Fruit fly (Drosophila melanogaster) whole organism, embryonic: Measurements from ENCODE around the gene Trhn.

Experiments
- Bdp1 ChIP-seq: fragments of 200-800 bp; sonication (Bioruptor generic); optimal IDR thresholded peaks from 3 replicates; lab custom pipeline; 2016; ENCODE audit warnings: missing biosample characterization, missing genetic modification characterization
- CG10147 ChIP-seq: fragments of 200-800 bp; sonication (Bioruptor generic); optimal IDR thresholded peaks from 2 replicates; lab custom pipeline; 2019; ENCODE audit warnings: missing biosample characterization, mild to moderate bottlenecking, missing genetic modification characterization, moderate library complexity
- CG10274 ChIP-seq: fragments of 200-800 bp; sonication (Bioruptor generic); optimal IDR thresholded peaks from 3 replicates; lab custom pipeline; 2017; ENCODE audit warnings: missing biosample characterization, mild to moderate bottlenecking, missing genetic modification characterization
- CG10543 ChIP-seq: fragments of 200-800 bp; sonication (Bioruptor generic); optimal IDR thresholded peaks from 3 replicates; lab custom pipeline; 2017; ENCODE audit warnings: missing biosample characterization, mild to moderate bottlenecking, missing genetic modification characterization, moderate library complexity
- CG10654 ChIP-seq: fragments of 200-800 bp; sonication (Bioruptor generic); optimal IDR thresholded peaks from 2 replicates; lab custom pipeline; 2016; ENCODE audit warnings: missing biosample characterization, missing genetic modification characterization
- CG11085 ChIP-seq: fragments of 200-800 bp; sonication (Bioruptor generic); IDR thresholded peaks from 2 replicates; pipeline ENCODE4 v1.3.6; 2022; ENCODE audit warnings: missing biosample characterization, missing genetic modification characterization
- CG15601 ChIP-seq: fragments of 200-800 bp; sonication (Bioruptor generic); optimal IDR thresholded peaks from 3 replicates; lab custom pipeline; 2019; ENCODE audit warnings: missing biosample characterization, mild to moderate bottlenecking, missing genetic modification characterization, moderate library complexity
- CG16863 ChIP-seq: fragments of 200-800 bp; sonication (Bioruptor generic); optimal IDR thresholded peaks from 3 replicates; lab custom pipeline; 2016; ENCODE audit warnings: missing biosample characterization, missing genetic modification characterization
- CG17912 ChIP-seq: fragments of 200-800 bp; sonication (Bioruptor generic); optimal IDR thresholded peaks from 2 replicates; lab custom pipeline; 2018; ENCODE audit warnings: missing biosample characterization, mild to moderate bottlenecking, missing genetic modification characterization
- CG2202 ChIP-seq: fragments of 200-800 bp; sonication (Bioruptor generic); optimal IDR thresholded peaks from 2 replicates; lab custom pipeline; 2018; ENCODE audit warnings: missing biosample characterization, mild to moderate bottlenecking, missing genetic modification characterization
- CG30403 ChIP-seq: fragments of 200-800 bp; sonication (Bioruptor generic); optimal IDR thresholded peaks from 3 replicates; lab custom pipeline; 2016; ENCODE audit warnings: missing biosample characterization, missing genetic modification characterization
- CG3995 ChIP-seq: fragments of 200-800 bp; sonication (Bioruptor generic); optimal IDR thresholded peaks from 3 replicates; lab custom pipeline; 2016; ENCODE audit warnings: missing biosample characterization, missing genetic modification characterization
- CG4360 ChIP-seq: fragments of 200-800 bp; sonication (Bioruptor generic); IDR thresholded peaks from 2 replicates; pipeline ENCODE4 v1.3.6; 2022; ENCODE audit warnings: missing biosample characterization, missing genetic modification characterization
- CG4820 ChIP-seq: fragments of 200-800 bp; sonication (Bioruptor generic); optimal IDR thresholded peaks from 3 replicates; lab custom pipeline; 2016; ENCODE audit warnings: missing biosample characterization, missing genetic modification characterization
- CG6175 ChIP-seq: fragments of 200-800 bp; sonication (Bioruptor generic); IDR thresholded peaks from 3 replicates; pipeline ENCODE4 v1.3.6; 2022; ENCODE audit warnings: missing biosample characterization, missing genetic modification characterization
- CG7745 ChIP-seq: fragments of 200-800 bp; sonication (Bioruptor generic); optimal IDR thresholded peaks from 2 replicates; lab custom pipeline; 2018; ENCODE audit warnings: missing biosample characterization, mild to moderate bottlenecking, missing genetic modification characterization, moderate library complexity
- CG8388 ChIP-seq: fragments of 200-800 bp; sonication (Bioruptor generic); optimal IDR thresholded peaks from 2 replicates; lab custom pipeline; 2019; ENCODE audit warnings: missing biosample characterization, mild to moderate bottlenecking, missing genetic modification characterization, moderate library complexity
- CG9932 ChIP-seq: fragments of 200-800 bp; sonication (Bioruptor generic); IDR thresholded peaks from 2 replicates; pipeline ENCODE4 v1.3.6; 2022; ENCODE audit warnings: missing biosample characterization, missing genetic modification characterization
- CHES-1-like ChIP-seq: fragments of 200-800 bp; sonication (Bioruptor generic); optimal IDR thresholded peaks from 2 replicates; lab custom pipeline; 2016; ENCODE audit warnings: missing biosample characterization, missing genetic modification characterization
- Chrac-16 ChIP-seq: fragments of 200-800 bp; sonication (Bioruptor generic); optimal IDR thresholded peaks from 3 replicates; lab custom pipeline; 2016; ENCODE audit warnings: missing biosample characterization, missing genetic modification characterization
- Dek ChIP-seq: fragments of 200-800 bp; sonication (Bioruptor generic); optimal IDR thresholded peaks from 3 replicates; lab custom pipeline; 2019; ENCODE audit warnings: missing biosample characterization, mild to moderate bottlenecking, missing genetic modification characterization, moderate library complexity
- Dfd ChIP-seq, 2 experiments: fragments of >200 bp; optimal IDR thresholded peaks; 2 replicates each; lab custom pipeline; 2017; ENCODE audit warnings: missing biosample characterization in 2 of 2, missing genetic modification characterization in 2 of 2
- Meics ChIP-seq: fragments of 200-800 bp; sonication (Bioruptor generic); optimal IDR thresholded peaks from 2 replicates; lab custom pipeline; 2017; ENCODE audit warnings: missing biosample characterization, mild to moderate bottlenecking, missing genetic modification characterization
- NC2α ChIP-seq: fragments of 200-800 bp; sonication (Bioruptor generic); optimal IDR thresholded peaks from 2 replicates; lab custom pipeline; 2016; ENCODE audit warnings: missing biosample characterization, missing genetic modification characterization
- Nf-YA ChIP-seq: fragments of 200-800 bp; sonication (Bioruptor generic); IDR thresholded peaks from 2 replicates; pipeline ENCODE4 v1.3.6; 2022; ENCODE audit warnings: missing biosample characterization, missing genetic modification characterization
- Ravus ChIP-seq: fragments of 200-800 bp; sonication (Bioruptor generic); IDR thresholded peaks from 2 replicates; pipeline ENCODE4 v1.3.6; 2022; ENCODE audit warnings: missing biosample characterization, missing genetic modification characterization
- Sry-β ChIP-seq: fragments of 200-800 bp; sonication (Bioruptor generic); optimal IDR thresholded peaks from 2 replicates; lab custom pipeline; 2018; ENCODE audit warnings: missing biosample characterization, mild to moderate bottlenecking, missing genetic modification characterization, moderate library complexity
- Sry-δ ChIP-seq: fragments of 200-800 bp; sonication (Bioruptor generic); optimal IDR thresholded peaks from 2 replicates; lab custom pipeline; 2016; ENCODE audit warnings: missing biosample characterization, missing genetic modification characterization
- Usf ChIP-seq: fragments of 200-800 bp; sonication (Bioruptor generic); optimal IDR thresholded peaks from 2 replicates; lab custom pipeline; 2017; ENCODE audit warnings: missing genotype, missing biosample characterization, missing genetic modification characterization
- Vsx1 ChIP-seq: fragments of 200-800 bp; sonication (Bioruptor generic); optimal IDR thresholded peaks from 2 replicates; lab custom pipeline; 2017; ENCODE audit warnings: missing biosample characterization, mild to moderate bottlenecking, missing genetic modification characterization, missing genetic modification reagents
- Xbp1 ChIP-seq: fragments of 200-800 bp; sonication (Bioruptor generic); optimal IDR thresholded peaks from 3 replicates; lab custom pipeline; 2016; ENCODE audit warnings: missing biosample characterization, mild to moderate bottlenecking, missing genetic modification characterization
- bbx ChIP-seq: fragments of 200-800 bp; sonication (Bioruptor generic); IDR thresholded peaks from 2 replicates; pipeline ENCODE4 v1.3.6; 2022; ENCODE audit warnings: missing biosample characterization, missing genetic modification characterization; ENCODE audit not compliant: partially characterized antibody
- cg ChIP-seq: fragments of 200-800 bp; sonication (Bioruptor generic); optimal IDR thresholded peaks from 3 replicates; lab custom pipeline; 2019; ENCODE audit warnings: missing biosample characterization, mild to moderate bottlenecking, missing genetic modification characterization, moderate library complexity
- fd96Cb ChIP-seq: fragments of 200-800 bp; sonication (Bioruptor generic); optimal IDR thresholded peaks from 2 replicates; lab custom pipeline; 2018; ENCODE audit warnings: missing biosample characterization, mild to moderate bottlenecking, missing genetic modification characterization, moderate library complexity
- gt ChIP-seq: fragments of 200-800 bp; sonication (Bioruptor generic); IDR thresholded peaks from 2 replicates; pipeline ENCODE4 v1.3.6; 2022; ENCODE audit warnings: missing biosample characterization, missing genetic modification characterization
- jumu ChIP-seq: fragments of 200-800 bp; sonication (Bioruptor generic); optimal IDR thresholded peaks from 3 replicates; lab custom pipeline; 2016; ENCODE audit warnings: missing biosample characterization, missing genetic modification characterization
- lmd ChIP-seq: fragments of 200-800 bp; sonication (Bioruptor generic); IDR thresholded peaks from 2 replicates; pipeline ENCODE4 v1.3.6; 2022; ENCODE audit warnings: missing biosample characterization, missing genetic modification characterization
- nom ChIP-seq: fragments of 200-800 bp; sonication (Bioruptor generic); optimal IDR thresholded peaks from 2 replicates; lab custom pipeline; 2017; ENCODE audit warnings: missing biosample characterization, missing genetic modification characterization, mild to moderate bottlenecking, moderate library complexity, missing genetic modification reagents
- oc ChIP-seq: fragments of 200-800 bp; sonication (Bioruptor generic); optimal IDR thresholded peaks from 2 replicates; lab custom pipeline; 2018; ENCODE audit warnings: missing biosample characterization, mild to moderate bottlenecking, missing genetic modification characterization, moderate library complexity
- p53 ChIP-seq: fragments of 200-800 bp; sonication (Bioruptor generic); optimal IDR thresholded peaks from 2 replicates; lab custom pipeline; 2016; ENCODE audit warnings: missing biosample characterization, missing genetic modification characterization
- prd ChIP-seq, 3 experiments: fragments of >200 bp in 2 of 3; fragments of 200-800 bp in 1 of 3; sonication (Bioruptor generic) in 1 of 3; optimal IDR thresholded peaks in 2 of 3; IDR thresholded peaks in 1 of 3; 2 replicates in 2 of 3; 3 replicates in 1 of 3; pipeline versions ENCODE4 v1.3.6 to Lab custom; 2017 to 2022; ENCODE audit warnings: missing biosample characterization in 1 of 3, missing genetic modification characterization in 1 of 3
- sd ChIP-seq: fragments of 200-800 bp; sonication (Bioruptor generic); optimal IDR thresholded peaks from 3 replicates; lab custom pipeline; 2018; ENCODE audit warnings: missing biosample characterization, mild to moderate bottlenecking, missing genetic modification characterization, moderate library complexity
- sens ChIP-seq: fragments of 200-800 bp; sonication (Bioruptor generic); peaks from one replicate; lab custom pipeline; 2016; ENCODE audit warnings: missing biosample characterization, missing genetic modification characterization
- ssp ChIP-seq: fragments of 200-800 bp; sonication (Bioruptor generic); IDR thresholded peaks from 2 replicates; pipeline ENCODE4 v1.3.6; 2022; ENCODE audit warnings: missing biosample characterization, missing genetic modification characterization
- sug ChIP-seq: fragments of 200-800 bp; optimal IDR thresholded peaks from 2 replicates; lab custom pipeline; 2019; ENCODE audit warnings: missing biosample characterization, mild to moderate bottlenecking, missing genetic modification characterization, moderate library complexity
- ttk ChIP-seq: fragments of 200-800 bp; sonication (Bioruptor generic); IDR thresholded peaks from 2 replicates; pipeline ENCODE4 v2.1.2; 2022; ENCODE audit warnings: missing biosample characterization, missing genetic modification characterization
- usp ChIP-seq: fragments of >200 bp; optimal IDR thresholded peaks from 2 replicates; lab custom pipeline; 2017; ENCODE audit warnings: missing biosample characterization, missing genetic modification characterization
- vfl ChIP-seq: fragments of 200-800 bp; sonication (Bioruptor generic); optimal IDR thresholded peaks from 2 replicates; lab custom pipeline; 2016; ENCODE audit warnings: missing biosample characterization, missing genetic modification characterization

Trhn gene

DNA sequence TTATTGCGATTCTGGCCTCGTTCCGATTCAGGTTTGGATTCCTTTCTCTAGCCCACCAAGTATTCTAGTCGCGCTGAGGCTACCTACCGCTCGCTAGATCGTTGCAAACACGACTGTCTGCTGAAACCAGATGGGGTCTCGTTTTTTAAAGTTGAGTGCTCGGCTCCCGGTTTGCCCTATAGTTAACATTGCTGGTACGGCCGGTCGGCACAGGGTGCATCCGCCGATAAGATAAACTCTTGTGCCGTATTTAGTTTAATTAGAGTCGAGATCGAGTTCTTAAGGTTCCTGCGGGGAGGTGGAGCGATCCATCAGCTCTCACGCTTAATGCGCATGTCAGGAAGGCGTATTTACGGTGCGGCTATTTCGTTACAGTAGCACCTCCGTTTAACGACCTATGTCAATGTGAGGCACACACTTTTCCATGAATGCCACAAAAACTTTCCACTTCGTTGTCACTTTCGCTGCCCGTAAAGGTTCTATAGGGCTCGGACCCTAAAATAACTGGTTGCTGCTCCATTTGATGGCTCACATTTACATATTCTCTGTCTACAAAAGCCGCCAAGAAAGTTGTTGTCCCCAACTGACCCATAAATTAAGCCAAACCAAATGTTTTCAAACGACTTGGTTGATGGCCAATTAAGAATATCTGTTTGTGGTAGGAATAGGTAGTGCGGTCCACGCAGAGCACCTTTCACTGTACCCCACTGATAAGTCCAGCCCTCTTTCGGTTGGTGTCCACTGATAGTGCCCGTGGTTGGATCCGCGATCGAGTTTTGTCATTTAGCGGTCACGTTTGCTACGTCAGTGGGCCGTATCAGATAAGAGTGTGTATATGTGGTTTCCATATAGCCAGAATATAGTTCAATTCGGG is 11.9 kb upstream of the Trhn start, which contains the start of gene CG9119 (continued):
- TF ChIP-seq CG4820 (GFP tag; lab: Kevin White, UChicago) (peak; percentile 33), CG30403 (GFP tag; lab: Kevin White, UChicago) (peak; percentile 64), CG15601 (peak; percentile 39), CG10274 (GFP tag; lab: Kevin White, UChicago) (peak; percentile 55), Dfd (GFP tag; optimal IDR thresholded peaks at IDR 0.05; lab: Kevin White, UChicago) (no peak), prd (optimal IDR thresholded peaks at IDR 0.05; lab: Kevin White, UChicago) (no peak), prd (GFP tag; IDR thresholded peaks at IDR 0.05; lab: Robert Waterston, UW) (peak; percentile 70; the same call in 2 of the 3 replicates), Sry-β (no peak), Dek (tag; lab: Kevin White, UChicago) (peak; percentile 65), CG11085 (GFP tag; lab: Robert Waterston, UW) (no peak), CG10543 (GFP tag; lab: Kevin White, UChicago) (peak; percentile 84), sug (tag; lab: Kevin White, UChicago) (peak; percentile 83), CG16863 (GFP tag; lab: Kevin White, UChicago) (peak; percentile 58), gt (GFP tag; lab: Robert Waterston, UW) (no peak), Ravus (GFP tag; lab: Robert Waterston, UW) (0 out of 2 replicates have a peak, but pooled peaks have one; percentile 1), Usf (no peak), oc (tag; lab: Kevin White, UChicago) (peak; percentile 40), Meics (GFP tag; lab: Kevin White, UChicago) (peak; percentile 75), usp (GFP tag; lab: Kevin White, UChicago) (no peak), Sry-δ (GFP tag; lab: Kevin White, UChicago) (peak; percentile 24), lmd (GFP tag; lab: Robert Waterston, UW) (peak; percentile 70), Vsx1 (peak; percentile 81), bbx (GFP tag; lab: Robert Waterston, UW) (no peak), sd (tag; lab: Kevin White, UChicago) (peak; percentile 27), Chrac-16 (peak; percentile 42), ttk (GFP tag; lab: Robert Waterston, UW) (peak; percentile 34; the same call in 1 of the 2 replicates), NC2α (GFP tag; lab: Kevin White, UChicago) (peak; percentile 21), CG7745 (tag; lab: Kevin White, UChicago) (peak; percentile 11), Bdp1 (peak; percentile 15), CG9932 (GFP tag; lab: Robert Waterston, UW) (peak; percentile 56; the same call in 1 of the 2 replicates), sens (GFP tag; lab: Kevin White, UChicago) (peak; percentile 90), ssp (peak; percentile 43), CG3995 (GFP tag; lab: Kevin White, UChicago) (peak; percentile 40), CG17912 (GFP tag; lab: Kevin White, UChicago) (no peak), CHES-1-like (GFP tag; lab: Kevin White, UChicago) (peak; percentile 71), CG8388 (peak; percentile 44), jumu (GFP tag; lab: Kevin White, UChicago) (peak; percentile 50), CG10147 (peak; percentile 68), nom (GFP tag; lab: Kevin White, UChicago) (peak; percentile 11), fd96Cb (tag; lab: Kevin White, UChicago) (peak; percentile 48), CG2202 (tag; lab: Kevin White, UChicago) (peak; percentile 17), p53 (GFP tag; lab: Kevin White, UChicago) (peak; percentile 11), CG4360 (no peak), CG10654 (peak; percentile 26), Xbp1 (peak; percentile 59), Nf-YA (GFP tag; lab: Robert Waterston, UW) (no peak), CG6175 (GFP tag; lab: Robert Waterston, UW) (no peak), vfl (GFP tag; lab: Kevin White, UChicago) (peak; percentile 48), cg (GFP tag; lab: Kevin White, UChicago) (no peak)
